Worm (Caenorhabditis elegans): ENCODE measurements around the gene fbxa-156.

The fbxa-156 gene

DNA sequence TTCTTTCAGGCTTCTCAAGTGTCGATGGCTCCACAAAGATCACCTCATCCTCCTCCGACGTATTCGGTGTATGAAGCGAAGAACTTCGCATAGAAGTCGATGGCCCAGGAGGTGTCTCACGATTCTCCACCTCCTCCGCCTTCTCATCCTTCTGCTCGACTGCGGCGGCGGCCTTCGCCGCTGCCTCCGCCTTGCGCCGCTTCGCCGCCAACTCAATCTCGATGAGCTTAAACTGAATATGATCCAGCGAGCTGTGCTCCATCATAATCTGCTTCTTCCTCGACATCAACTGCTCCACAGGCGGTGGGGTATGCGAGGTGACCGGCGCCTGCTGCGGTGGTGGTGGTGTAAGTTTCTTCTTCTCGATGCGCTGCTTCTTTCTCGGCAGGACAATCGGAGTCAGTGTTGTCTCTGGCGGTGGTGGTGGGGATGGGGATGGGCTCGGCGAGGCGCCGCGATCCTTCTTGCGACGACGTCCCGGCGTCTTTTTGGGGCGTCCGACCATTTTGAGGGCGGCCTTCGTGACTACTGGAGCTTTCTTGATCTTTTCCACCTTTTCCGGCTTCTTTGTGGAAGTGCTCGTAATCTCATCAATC, 47.4 kb upstream of the fbxa-156 start:
- TF ChIP-seq hlh-30 (tag; optimal IDR thresholded peaks at IDR 0.05; ENCODE audit: insufficient read depth): no peak
- no peak for TF ChIP-seq daf-19 (GFP tag; conservative IDR thresholded peaks at IDR 0.05)
- TF ChIP-seq cey-2 (tag; optimal IDR thresholded peaks at IDR 0.05; ENCODE audit: borderline replicate concordance, insufficient read depth): no peak
- peak; percentile 17 for TF ChIP-seq aha-1 (tag)
- TF ChIP-seq D1046.2 (GFP tag; IDR thresholded peaks at IDR 0.05): no peak
- TF ChIP-seq attf-4 (tag; optimal IDR thresholded peaks at IDR 0.05): no peak
- TF ChIP-seq tag-97 (GFP tag; IDR thresholded peaks at IDR 0.05): no peak
- TF ChIP-seq fos-1 (tag; optimal IDR thresholded peaks at IDR 0.05): no peak
- TF ChIP-seq set-16 (GFP tag; IDR thresholded peaks at IDR 0.05): peak; percentile 91
- no peak for TF ChIP-seq pqm-1 (tag; optimal IDR thresholded peaks at IDR 0.05)
- no peak for TF ChIP-seq R02D3.7 (tag; optimal IDR thresholded peaks at IDR 0.05)
- TF ChIP-seq nhr-48 (tag; optimal IDR thresholded peaks at IDR 0.05): no peak
- no peak for TF ChIP-seq lin-15B (tag; optimal IDR thresholded peaks at IDR 0.05)

DNA sequence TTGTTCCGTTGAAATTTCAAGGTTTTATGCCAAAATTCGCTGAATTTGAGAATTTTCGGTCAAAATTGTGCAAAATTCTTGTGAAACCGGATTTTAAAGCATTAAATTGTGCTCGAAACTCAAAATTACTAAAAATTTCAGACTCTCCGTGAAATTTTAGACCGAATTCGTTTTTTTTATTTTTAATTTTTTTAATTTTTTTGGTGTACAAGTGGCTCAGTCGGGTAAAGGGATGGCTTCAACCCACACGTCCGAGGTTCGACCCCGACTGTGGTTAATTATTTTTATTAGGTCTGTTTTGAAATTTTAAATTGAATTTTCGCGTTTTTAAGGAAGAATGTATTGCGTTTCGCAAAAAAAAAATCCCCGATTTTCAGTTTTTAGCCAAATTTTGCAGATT, 42.4 kb upstream of the fbxa-156 start:
- TF ChIP-seq dmd-8 (GFP tag; IDR thresholded peaks at IDR 0.05): no peak
- TF ChIP-seq cey-2 (tag; optimal IDR thresholded peaks at IDR 0.05; ENCODE audit: borderline replicate concordance, insufficient read depth): no peak
- TF ChIP-seq vab-7 (GFP tag; IDR thresholded peaks at IDR 0.05): no peak
- TF ChIP-seq nhr-76 (tag; optimal IDR thresholded peaks at IDR 0.05): no peak

DNA sequence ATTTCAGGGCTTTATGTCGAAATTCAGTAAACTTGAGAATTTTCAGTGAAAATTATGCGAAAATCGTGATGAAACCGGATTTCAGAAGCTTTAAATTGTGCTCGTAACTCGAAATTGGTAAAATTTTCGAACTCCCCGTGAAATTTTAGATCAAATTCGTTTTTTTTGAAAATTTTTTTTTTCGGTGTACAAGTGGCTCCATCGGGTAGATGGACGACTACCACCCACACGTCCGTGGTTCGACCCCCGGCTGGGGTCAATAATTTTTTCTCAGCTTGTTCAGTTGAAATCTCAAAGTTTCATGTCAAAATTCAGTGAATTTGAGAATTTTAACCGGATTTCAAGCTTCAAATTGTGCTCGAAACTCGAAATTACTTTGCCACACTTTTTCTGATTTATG, 39.3 kb upstream of the fbxa-156 start:
- TF ChIP-seq nhr-11 (tag; optimal IDR thresholded peaks at IDR 0.05) (no peak), Y75B8A.6 (GFP tag; IDR thresholded peaks at IDR 0.05) (no peak), lin-38 (GFP tag; IDR thresholded peaks at IDR 0.05) (no peak), sdz-12 (GFP tag; optimal IDR thresholded peaks at IDR 0.05) (no peak), ceh-82 (tag; optimal IDR thresholded peaks at IDR 0.05) (no peak), egl-43 (GFP tag; IDR thresholded peaks at IDR 0.05) (no peak), mes-2 (tag; optimal IDR thresholded peaks at IDR 0.05; ENCODE audit: poor library complexity, severe bottlenecking) (peak; percentile 16), ZK546.5 (tag; optimal IDR thresholded peaks at IDR 0.05) (no peak), T26A8.4 (GFP tag; IDR thresholded peaks at IDR 0.05) (peak; percentile 32; the same call in 1 of the 2 replicates), dpl-1 (GFP tag; optimal IDR thresholded peaks at IDR 0.05) (no peak)

DNA sequence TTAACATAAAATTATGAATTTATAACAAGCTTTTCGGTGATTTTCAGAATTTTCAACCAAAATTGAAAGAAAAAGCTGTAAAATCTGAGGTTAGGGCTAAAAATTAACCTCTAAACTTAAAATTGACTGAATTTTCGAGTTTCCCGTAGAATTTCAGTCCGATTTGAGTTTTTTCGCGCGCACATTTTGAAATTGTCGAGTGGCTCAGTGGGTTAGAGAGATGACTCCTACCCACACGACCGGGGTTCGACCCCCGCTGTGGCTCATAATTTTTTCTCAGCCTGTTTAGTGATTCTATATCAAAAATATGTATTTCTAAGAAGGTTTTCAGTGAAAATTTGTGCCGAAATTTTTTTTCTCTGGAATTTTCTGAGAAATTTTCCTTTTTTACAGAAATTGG, 35.2 kb upstream of the fbxa-156 start:
- no peak for TF ChIP-seq spr-3 (GFP tag; optimal IDR thresholded peaks at IDR 0.05)
- TF ChIP-seq lin-1 (GFP tag; IDR thresholded peaks at IDR 0.05): no peak
- TF ChIP-seq nhr-11 (tag; optimal IDR thresholded peaks at IDR 0.05): no peak
- TF ChIP-seq dpl-1 (GFP tag; optimal IDR thresholded peaks at IDR 0.05): no peak
- no peak for TF ChIP-seq cey-2 (tag; optimal IDR thresholded peaks at IDR 0.05; ENCODE audit: borderline replicate concordance, insufficient read depth)
- no peak for TF ChIP-seq duxl-1 (tag; optimal IDR thresholded peaks at IDR 0.05; ENCODE audit: poor library complexity)
- no peak for TF ChIP-seq unc-39 (tag; optimal IDR thresholded peaks at IDR 0.05)

DNA sequence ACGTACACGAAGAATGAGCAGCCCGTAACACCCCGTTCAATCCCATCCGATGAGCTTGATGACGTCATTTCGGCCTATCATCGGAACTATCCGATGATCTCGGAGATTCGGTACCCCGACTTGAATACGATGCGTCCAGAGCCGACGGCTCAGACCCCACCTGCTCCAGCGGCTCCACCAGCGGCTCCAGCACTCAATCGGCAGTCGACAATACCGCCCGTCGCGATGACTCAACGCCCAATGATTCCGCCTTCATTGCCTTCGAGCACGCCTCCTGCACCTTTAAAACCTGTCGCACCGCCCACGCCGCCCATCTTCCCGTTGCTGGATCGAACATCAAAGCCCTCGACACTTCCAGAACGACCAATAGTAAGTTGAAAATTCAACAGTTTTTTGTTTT, 31.5 kb upstream of the fbxa-156 start:
- TF ChIP-seq set-16 (GFP tag; IDR thresholded peaks at IDR 0.05): peak; percentile 89
- peak; percentile 81 for TF ChIP-seq aha-1 (tag)
- TF ChIP-seq nhr-41 (GFP tag; IDR thresholded peaks at IDR 0.05): no peak

Data from whole organism, L4 larva.